Worm (Caenorhabditis elegans): Measurements from ENCODE around the gene cul-2.

Gene cul-2

DNA sequence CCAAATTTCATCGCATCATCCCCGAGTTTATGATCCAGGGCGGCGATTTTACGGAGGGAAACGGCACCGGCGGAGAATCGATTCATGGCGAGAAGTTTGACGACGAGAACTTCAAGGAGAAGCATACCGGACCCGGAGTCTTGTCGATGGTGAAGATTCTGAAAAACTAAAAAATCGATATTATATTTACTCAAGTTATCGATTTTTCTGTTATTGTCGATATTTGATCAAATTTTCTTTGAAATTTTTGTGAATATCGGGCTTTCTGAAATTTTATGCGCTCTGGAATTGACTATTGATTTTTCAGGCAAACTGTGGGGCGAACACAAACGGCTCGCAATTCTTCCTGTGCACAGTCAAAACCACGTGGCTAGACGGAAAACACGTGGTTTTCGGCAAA lies 6.1 kb downstream of the cul-2 start:
- TF ChIP-seq set-16 (GFP tag; IDR thresholded peaks at IDR 0.05) (0 out of 2 replicates have a peak, but pooled peaks have one; percentile 4), ceh-28 (tag; optimal IDR thresholded peaks at IDR 0.05) (peak; percentile 51), aha-1 (tag) (peak; percentile 40), ztf-7 (tag; optimal IDR thresholded peaks at IDR 0.05) (no peak), daf-16 (GFP tag; optimal IDR thresholded peaks at IDR 0.05) (no peak), daf-16 (tag; optimal IDR thresholded peaks at IDR 0.05) (no peak)

DNA sequence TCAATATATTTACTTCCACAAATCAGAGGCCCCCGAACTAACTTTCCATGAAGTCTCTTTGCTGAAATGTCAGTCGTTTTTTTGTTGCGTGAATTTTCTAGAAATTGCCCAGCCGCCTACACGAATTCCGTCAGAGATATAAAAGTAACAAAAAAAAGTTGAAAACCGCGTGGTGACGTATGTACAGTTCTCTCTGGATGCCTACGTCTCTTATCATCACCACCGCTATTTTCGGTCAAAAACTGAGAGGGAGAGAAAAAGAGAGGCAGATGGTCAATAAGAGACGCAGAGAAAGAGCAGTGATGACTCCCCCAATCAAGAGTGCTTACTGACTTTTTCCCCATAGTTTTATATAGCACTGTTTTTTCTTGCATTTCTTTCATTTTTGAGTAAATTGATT lies 7.0 kb downstream of the cul-2 start:
- TF ChIP-seq unc-130 (GFP tag; optimal IDR thresholded peaks at IDR 0.05), result peak; percentile 20
- peak; percentile 10 for TF ChIP-seq dpl-1 (GFP tag; optimal IDR thresholded peaks at IDR 0.05)
- 0 out of 2 replicates have a peak, but pooled peaks have one; percentile 18 for TF ChIP-seq ceh-20 (GFP tag; IDR thresholded peaks at IDR 0.05)
- no peak for TF ChIP-seq unc-62 (GFP tag; optimal IDR thresholded peaks at IDR 0.05 in 1 of 2)
- TF ChIP-seq unc-62 (tag; optimal IDR thresholded peaks at IDR 0.05), result no peak
- TF ChIP-seq dmd-6 (GFP tag; IDR thresholded peaks at IDR 0.05), result peak; percentile 69
- TF ChIP-seq rbr-2 (tag; optimal IDR thresholded peaks at IDR 0.05), result peak; percentile 15
- TF ChIP-seq nhr-111 (GFP tag; optimal IDR thresholded peaks at IDR 0.05), result no peak
- no peak for TF ChIP-seq aly-2 (tag; optimal IDR thresholded peaks at IDR 0.05)
- peak; percentile 82 for TF ChIP-seq nhr-77 (tag; optimal IDR thresholded peaks at IDR 0.05)
- peak; percentile 90 for TF ChIP-seq hlh-11 (tag; optimal IDR thresholded peaks at IDR 0.05)
- no peak for TF ChIP-seq lin-1 (GFP tag; IDR thresholded peaks at IDR 0.05)
- peak in 1 of 2 experiments; percentile 54 for TF ChIP-seq lsy-2 (tag; optimal IDR thresholded peaks at IDR 0.05)
- TF ChIP-seq lin-39 (tag; optimal IDR thresholded peaks at IDR 0.05), result no peak
- TF ChIP-seq tra-1 (GFP tag; IDR thresholded peaks at IDR 0.05), result 0 out of 2 replicates have a peak, but pooled peaks have one; percentile 52
- TF ChIP-seq T26A8.4 (GFP tag; IDR thresholded peaks at IDR 0.05), result 0 out of 2 replicates have a peak, but pooled peaks have one; percentile 31
- TF ChIP-seq fkh-10 (GFP tag; optimal IDR thresholded peaks at IDR 0.05), result no peak
- TF ChIP-seq Y105C5A.15 (GFP tag; IDR thresholded peaks at IDR 0.05), result no peak
- TF ChIP-seq ceh-62 (tag; optimal IDR thresholded peaks at IDR 0.05), result no peak
- TF ChIP-seq vab-7 (GFP tag; IDR thresholded peaks at IDR 0.05), result no peak
- TF ChIP-seq lin-38 (GFP tag; IDR thresholded peaks at IDR 0.05), result peak; percentile 46
- TF ChIP-seq lin-29 (GFP tag; IDR thresholded peaks at IDR 0.05), result no peak
- TF ChIP-seq nhr-28 (tag; optimal IDR thresholded peaks at IDR 0.05), result peak; percentile 75
- no peak for TF ChIP-seq tag-97 (GFP tag; IDR thresholded peaks at IDR 0.05)
- no peak for TF ChIP-seq dmd-8 (GFP tag; IDR thresholded peaks at IDR 0.05)
- TF ChIP-seq egl-27 (tag; optimal IDR thresholded peaks at IDR 0.05), result no peak
- TF ChIP-seq nhr-42 (GFP tag; IDR thresholded peaks at IDR 0.05), result no peak
- TF ChIP-seq Y75B8A.6 (GFP tag; IDR thresholded peaks at IDR 0.05), result no peak
- peak; percentile 61 for TF ChIP-seq nhr-6 (tag; optimal IDR thresholded peaks at IDR 0.05)
- peak; percentile 47 for TF ChIP-seq mep-1 (tag; optimal IDR thresholded peaks at IDR 0.05)
- TF ChIP-seq saeg-2 (GFP tag; IDR thresholded peaks at IDR 0.05), result no peak
- no peak for TF ChIP-seq snpc-1.2 (GFP tag; IDR thresholded peaks at IDR 0.05)
- no peak; the same call in 1 of the 2 replicates for TF ChIP-seq arid-1 (GFP tag; conservative IDR thresholded peaks at IDR 0.05)
- no peak for TF ChIP-seq daf-16 (GFP tag; optimal IDR thresholded peaks at IDR 0.05)
- TF ChIP-seq daf-16 (tag; optimal IDR thresholded peaks at IDR 0.05), result peak; percentile 92
- TF ChIP-seq daf-19 (GFP tag; conservative IDR thresholded peaks at IDR 0.05), result no peak
- peak; percentile 55 for TF ChIP-seq mes-2 (tag; optimal IDR thresholded peaks at IDR 0.05; ENCODE audit: poor library complexity, severe bottlenecking)
- no peak for TF ChIP-seq ZK337.2 (GFP tag; IDR thresholded peaks at IDR 0.05)
- no peak for TF ChIP-seq ceh-28 (tag; optimal IDR thresholded peaks at IDR 0.05)
- no peak for TF ChIP-seq nhr-76 (tag; optimal IDR thresholded peaks at IDR 0.05)
- no peak for TF ChIP-seq dmd-9 (GFP tag; IDR thresholded peaks at IDR 0.05)
- TF ChIP-seq hif-1 (tag; optimal IDR thresholded peaks at IDR 0.05), result peak in 1 of 2 experiments; percentile 9
- TF ChIP-seq nhr-102 (tag; optimal IDR thresholded peaks at IDR 0.05), result peak; percentile 28
- TF ChIP-seq hmg-1.1 (GFP tag; IDR thresholded peaks at IDR 0.05), result peak; percentile 35; the same call in 1 of the 2 replicates
- TF ChIP-seq F37D6.2 (tag; optimal IDR thresholded peaks at IDR 0.05), result no peak
- peak; percentile 95 for TF ChIP-seq dve-1 (tag; optimal IDR thresholded peaks at IDR 0.05; ENCODE audit: insufficient read depth)
- TF ChIP-seq nhr-48 (tag; optimal IDR thresholded peaks at IDR 0.05), result peak; percentile 60
